Worm (Caenorhabditis elegans) whole organism, young adult: Measurements from ENCODE around the gene his-64.

ENCODE experiments used
- B0261.1 ChIP-seq: sonication (generic microtip); optimal IDR thresholded peaks from 2 replicates; lab custom pipeline; 2016; ENCODE audit warnings: mild to moderate bottlenecking, missing genetic modification characterization, moderate library complexity, missing compliant biosample characterization
- F23B12.7 ChIP-seq: sonication (generic microtip); optimal IDR thresholded peaks from 2 replicates; lab custom pipeline; 2017; ENCODE audit warnings: missing genetic modification characterization, mild to moderate bottlenecking, missing compliant biosample characterization, antibody characterized with exemption, moderate library complexity; ENCODE audit not compliant: insufficient read depth
- F33H1.4 ChIP-seq: fragments of 200-800 bp; sonication (Bioruptor generic); IDR thresholded peaks from 2 replicates; pipeline ENCODE4 v1.3.6; 2022; ENCODE audit warnings: missing genetic modification reagents, missing genetic modification characterization, missing compliant biosample characterization
- F49E8.2 ChIP-seq: sonication (generic microtip); optimal IDR thresholded peaks from 3 replicates; lab custom pipeline; 2017; ENCODE audit warnings: missing genetic modification characterization, mild to moderate bottlenecking, missing compliant biosample characterization, antibody characterized with exemption, moderate library complexity; ENCODE audit not compliant: insufficient read depth
- F57C9.4 ChIP-seq: sonication (generic microtip); optimal IDR thresholded peaks from 2 replicates; lab custom pipeline; 2017; ENCODE audit warnings: mild to moderate bottlenecking, missing genetic modification characterization, missing compliant biosample characterization
- T07F8.4 ChIP-seq: sonication (generic microtip); optimal IDR thresholded peaks from 2 replicates; lab custom pipeline; 2016; ENCODE audit warnings: mild to moderate bottlenecking, missing genetic modification characterization, moderate library complexity, missing compliant biosample characterization
- Y53F4B.3 ChIP-seq: fragments of 200-800 bp; sonication (Bioruptor generic); IDR thresholded peaks from 2 replicates; pipeline ENCODE4 v1.3.6; 2022; ENCODE audit warnings: missing genetic modification reagents, missing genetic modification characterization, missing compliant biosample characterization
- Y53G8AR.9 ChIP-seq: fragments of 200-800 bp; sonication (Bioruptor generic); conservative IDR thresholded peaks from 2 replicates; pipeline ENCODE4 v1.3.6; 2022; ENCODE audit warnings: missing genetic modification reagents, missing genetic modification characterization, missing compliant biosample characterization
- Y79H2A.3 ChIP-seq: fragments of 200-800 bp; sonication (Bioruptor generic); conservative IDR thresholded peaks from 2 replicates; pipeline ENCODE4 v1.3.6; 2022; ENCODE audit warnings: missing genetic modification reagents, missing genetic modification characterization, missing compliant biosample characterization
- ZK185.1 ChIP-seq: sonication (generic microtip); optimal IDR thresholded peaks from 2 replicates; lab custom pipeline; 2016; ENCODE audit warnings: mild to moderate bottlenecking, missing genetic modification characterization, missing compliant biosample characterization; ENCODE audit not compliant: poor library complexity, severe bottlenecking
- atf-7 ChIP-seq: sonication (generic microtip); optimal IDR thresholded peaks from 2 replicates; lab custom pipeline; 2017; ENCODE audit warnings: mild to moderate bottlenecking, missing genetic modification characterization, missing compliant biosample characterization
- athp-1 ChIP-seq: sonication (generic microtip); optimal IDR thresholded peaks from 2 replicates; lab custom pipeline; 2017; ENCODE audit warnings: mild to moderate bottlenecking, missing genetic modification characterization, missing compliant biosample characterization
- attf-5 ChIP-seq: fragments of 200-800 bp; sonication (Bioruptor generic); optimal IDR thresholded peaks from 2 replicates; lab custom pipeline; 2018; ENCODE audit warnings: mild to moderate bottlenecking, missing genetic modification characterization, missing compliant biosample characterization
- bed-1 ChIP-seq: fragments of 200-800 bp; sonication (Bioruptor generic); IDR thresholded peaks from 2 replicates; pipeline ENCODE4 v1.3.6; 2022; ENCODE audit warnings: missing genetic modification reagents, missing genetic modification characterization, missing compliant biosample characterization
- ccch-3 ChIP-seq: fragments of 200-800 bp; sonication (Bioruptor generic); optimal IDR thresholded peaks from 2 replicates; lab custom pipeline; 2018; ENCODE audit warnings: mild to moderate bottlenecking, missing genetic modification characterization, missing compliant biosample characterization
- ceh-58 ChIP-seq: fragments of 200-800 bp; sonication (Bioruptor generic); IDR thresholded peaks from 2 replicates; pipeline ENCODE4 v1.3.6; 2022; ENCODE audit warnings: missing genetic modification characterization, missing compliant biosample characterization
- ceh-79 ChIP-seq: sonication (generic microtip); optimal IDR thresholded peaks from 2 replicates; lab custom pipeline; 2017; ENCODE audit warnings: mild to moderate bottlenecking, missing genetic modification characterization, missing compliant biosample characterization
- ceh-91 ChIP-seq: fragments of 200-800 bp; sonication (Bioruptor generic); IDR thresholded peaks from 2 replicates; pipeline ENCODE4 v1.3.6; 2022; ENCODE audit warnings: missing genetic modification reagents, missing genetic modification characterization, missing compliant biosample characterization
- chd-7 ChIP-seq: sonication (generic microtip); optimal IDR thresholded peaks from 2 replicates; lab custom pipeline; 2016; ENCODE audit warnings: mild to moderate bottlenecking, missing genetic modification characterization, moderate library complexity, missing compliant biosample characterization
- die-1 ChIP-seq: sonication (generic microtip); optimal IDR thresholded peaks from 2 replicates; lab custom pipeline; 2016; ENCODE audit warnings: missing genotype, mild to moderate bottlenecking, missing genetic modification characterization, missing compliant biosample characterization
- dox-1 ChIP-seq: fragments of 200-800 bp; sonication (Bioruptor generic); IDR thresholded peaks from 2 replicates; pipeline ENCODE4 v1.3.6; 2022; ENCODE audit warnings: missing genetic modification reagents, missing genetic modification characterization, missing compliant biosample characterization
- ekl-4 ChIP-seq: fragments of 200-800 bp; sonication (Bioruptor generic); IDR thresholded peaks from 2 replicates; pipeline ENCODE4 v1.3.6; 2022; ENCODE audit warnings: missing genetic modification reagents, missing genetic modification characterization, missing compliant biosample characterization
- him-1 ChIP-seq: sonication (generic microtip); optimal IDR thresholded peaks from 2 replicates; lab custom pipeline; 2016; ENCODE audit warnings: missing genotype, missing genetic modification reagents, missing genetic modification characterization, missing compliant biosample characterization
- hlh-12 ChIP-seq: sonication (generic microtip); optimal IDR thresholded peaks from 2 replicates; lab custom pipeline; 2016; ENCODE audit warnings: missing genetic modification characterization, missing compliant biosample characterization
- hmg-20 ChIP-seq: fragments of 200-800 bp; sonication (Bioruptor generic); IDR thresholded peaks from 2 replicates; pipeline ENCODE4 v1.3.6; 2022; ENCODE audit warnings: missing genetic modification reagents, missing genetic modification characterization, missing compliant biosample characterization
- lin-35 ChIP-seq, 3 experiments: fragments of 150-350 bp in 2 of 3; sonication (generic microtip) in 1 of 3; optimal IDR thresholded peaks; 2 replicates each; lab custom pipeline; 2014 to 2018; ENCODE audit warnings: missing biosample characterization in 3 of 3, missing genetic modification characterization in 3 of 3, missing genetic modification reagents in 3 of 3
- lsl-1 ChIP-seq: fragments of 200-800 bp; sonication (Bioruptor generic); optimal IDR thresholded peaks from 2 replicates; lab custom pipeline; 2018; ENCODE audit warnings: mild to moderate bottlenecking, missing genetic modification characterization, moderate library complexity, missing compliant biosample characterization
- madf-10 ChIP-seq: sonication (generic microtip); optimal IDR thresholded peaks from 2 replicates; lab custom pipeline; 2016; ENCODE audit warnings: mild to moderate bottlenecking, missing genetic modification characterization, missing compliant biosample characterization
- madf-3 ChIP-seq: fragments of 200-800 bp; sonication (Bioruptor generic); IDR thresholded peaks from 2 replicates; pipeline ENCODE4 v1.3.6; 2022; ENCODE audit warnings: missing genetic modification reagents, missing genetic modification characterization, missing compliant biosample characterization
- madf-6 ChIP-seq: fragments of 200-800 bp; sonication (Bioruptor generic); IDR thresholded peaks from 2 replicates; pipeline ENCODE4 v1.3.6; 2022; ENCODE audit warnings: missing genetic modification reagents, missing genetic modification characterization, missing compliant biosample characterization
- mcd-1 ChIP-seq: fragments of 200-800 bp; sonication (Bioruptor generic); IDR thresholded peaks from 2 replicates; pipeline ENCODE4 v1.3.6; 2022; ENCODE audit warnings: missing genetic modification reagents, missing genetic modification characterization, missing compliant biosample characterization
- mes-4 ChIP-seq: sonication (generic microtip); optimal IDR thresholded peaks from 2 replicates; lab custom pipeline; 2016; ENCODE audit warnings: missing genotype, missing genetic modification characterization, missing compliant biosample characterization
- nfya-1 ChIP-seq: sonication (generic microtip); optimal IDR thresholded peaks from 2 replicates; lab custom pipeline; 2017; ENCODE audit warnings: antibody characterized with exemption, missing compliant biosample characterization, missing genetic modification characterization, borderline replicate concordance; ENCODE audit not compliant: insufficient read depth
- nfyb-1 ChIP-seq: fragments of 200-800 bp; sonication (Bioruptor generic); IDR thresholded peaks from 2 replicates; pipeline ENCODE4 v1.3.6; 2022; ENCODE audit warnings: missing genetic modification reagents, missing genetic modification characterization, missing compliant biosample characterization
- nhr-179 ChIP-seq: sonication (generic microtip); optimal IDR thresholded peaks from 2 replicates; lab custom pipeline; 2016; ENCODE audit warnings: mild to moderate bottlenecking, missing genetic modification characterization, missing compliant biosample characterization
- nhr-27 ChIP-seq: fragments of 200-800 bp; sonication (Bioruptor generic); optimal IDR thresholded peaks from 2 replicates; lab custom pipeline; 2018; ENCODE audit warnings: mild to moderate bottlenecking, missing genetic modification characterization, moderate library complexity, missing compliant biosample characterization
- nhr-90 ChIP-seq: sonication (generic microtip); optimal IDR thresholded peaks from 2 replicates; lab custom pipeline; 2016; ENCODE audit warnings: missing genotype, mild to moderate bottlenecking, missing genetic modification characterization, missing compliant biosample characterization
- rec-8 ChIP-seq, 2 experiments: sonication (generic microtip); optimal IDR thresholded peaks; 2 replicates each; lab custom pipeline; 2016; ENCODE audit warnings: mild to moderate bottlenecking in 2 of 2, missing genetic modification characterization in 2 of 2, missing genetic modification reagents in 2 of 2, missing genotype in 2 of 2, missing biosample characterization in 1 of 2, missing compliant biosample characterization in 1 of 2, moderate library complexity in 1 of 2
- rpc-1 ChIP-seq, 2 experiments: fragments of 150-350 bp in 1 of 2; sonication (generic microtip) in 1 of 2; optimal IDR thresholded peaks; 2 replicates each; lab custom pipeline; 2014 to 2018; ENCODE audit warnings: missing biosample characterization in 1 of 2, missing genetic modification characterization in 1 of 2, missing genetic modification reagents in 1 of 2, missing genotype in 1 of 2
- sdz-38 ChIP-seq: sonication (generic microtip); optimal IDR thresholded peaks from 2 replicates; lab custom pipeline; 2016; ENCODE audit warnings: missing genotype, missing genetic modification characterization, missing compliant biosample characterization
- snpc-1.1 ChIP-seq: sonication (generic microtip); optimal IDR thresholded peaks from 2 replicates; lab custom pipeline; 2017; ENCODE audit warnings: missing genetic modification characterization, mild to moderate bottlenecking, missing compliant biosample characterization, antibody characterized with exemption, moderate library complexity, missing genotype, missing genetic modification reagents; ENCODE audit not compliant: insufficient read depth
- tlf-1 ChIP-seq: fragments of 200-800 bp; sonication (Bioruptor generic); optimal IDR thresholded peaks from 2 replicates; lab custom pipeline; 2018; ENCODE audit warnings: mild to moderate bottlenecking, missing genetic modification characterization, missing compliant biosample characterization
- unc-130 ChIP-seq: sonication (generic microtip); optimal IDR thresholded peaks from 2 replicates; lab custom pipeline; 2016; ENCODE audit warnings: missing genetic modification reagents, missing genetic modification characterization, missing compliant biosample characterization
- ztf-18 ChIP-seq: sonication (generic microtip); optimal IDR thresholded peaks from 2 replicates; lab custom pipeline; 2016; ENCODE audit warnings: missing genotype, mild to moderate bottlenecking, missing genetic modification characterization, missing compliant biosample characterization
- ztf-25 ChIP-seq: fragments of 200-800 bp; sonication (Bioruptor generic); IDR thresholded peaks from 2 replicates; pipeline ENCODE4 v1.3.6; 2022; ENCODE audit warnings: missing genetic modification reagents, missing genetic modification characterization, missing compliant biosample characterization
- ztf-26 ChIP-seq: sonication (generic microtip); optimal IDR thresholded peaks from 2 replicates; lab custom pipeline; 2017; ENCODE audit warnings: missing genetic modification characterization, missing compliant biosample characterization
- ztf-3 ChIP-seq: fragments of 200-800 bp; sonication (Bioruptor generic); optimal IDR thresholded peaks from 2 replicates; lab custom pipeline; 2018; ENCODE audit warnings: mild to moderate bottlenecking, missing genetic modification characterization, missing compliant biosample characterization
- ztf-6 ChIP-seq: fragments of 200-800 bp; sonication (Bioruptor generic); IDR thresholded peaks from 2 replicates; pipeline ENCODE4 v1.3.6; 2022; ENCODE audit warnings: missing genetic modification reagents, missing genetic modification characterization, missing compliant biosample characterization

Gene his-64

ce11 chrIV:11377439-11377838 lies 29.5 kb upstream of the his-64 start (continued):
- TF ChIP-seq F33H1.4 (GFP tag; lab: Robert Waterston, UW): no peak; the same call in 1 of the 2 replicates
- TF ChIP-seq atf-7 (tag; lab: Kevin White, UChicago): peak; percentile 53
- no peak for TF ChIP-seq nfya-1 (tag; lab: Kevin White, UChicago)
- peak; percentile 57 for TF ChIP-seq lsl-1 (GFP tag; lab: Kevin White, UChicago)
- peak; percentile 20 for TF ChIP-seq ztf-18 (tag; lab: Kevin White, UChicago)
- TF ChIP-seq madf-3 (GFP tag; lab: Robert Waterston, UW): peak; percentile 82
- TF ChIP-seq ztf-26 (tag; lab: Kevin White, UChicago): no peak
- TF ChIP-seq unc-130 (GFP tag; lab: Kevin White, UChicago): peak; percentile 80
- peak; percentile 11 for TF ChIP-seq nhr-27 (tag; lab: Kevin White, UChicago)
- TF ChIP-seq snpc-1.1 (tag; lab: Kevin White, UChicago): no peak
- no peak for TF ChIP-seq nfyb-1 (GFP tag; lab: Robert Waterston, UW)
- TF ChIP-seq attf-5: no peak
- TF ChIP-seq nhr-90 (tag; lab: Kevin White, UChicago): no peak
- no peak for TF ChIP-seq Y53F4B.3
- no peak for TF ChIP-seq hmg-20 (GFP tag; lab: Robert Waterston, UW)
- no peak for TF ChIP-seq him-1
- TF ChIP-seq hlh-12: no peak
- TF ChIP-seq ekl-4: peak; percentile 88
- TF ChIP-seq ztf-25: peak; percentile 63; the same call in 1 of the 2 replicates
- no peak for TF ChIP-seq chd-7
- peak; percentile 75; the same call in 1 of the 2 replicates for TF ChIP-seq ceh-58 (GFP tag; lab: Robert Waterston, UW)
- TF ChIP-seq tlf-1 (GFP tag; lab: Kevin White, UChicago): peak; percentile 78
- TF ChIP-seq dox-1 (GFP tag; lab: Robert Waterston, UW): no peak; the same call in 1 of the 2 replicates
- TF ChIP-seq F49E8.2 (tag; lab: Kevin White, UChicago): peak; percentile 76
- no peak for TF ChIP-seq ZK185.1
- TF ChIP-seq athp-1 (tag; lab: Kevin White, UChicago): peak; percentile 37
- TF ChIP-seq Y53G8AR.9 (GFP tag; lab: Robert Waterston, UW): peak; percentile 94
- no peak for TF ChIP-seq rpc-1 (optimal IDR thresholded peaks at IDR 0.05; lab: Kevin White, UChicago)
- TF ChIP-seq rpc-1 (tag; optimal IDR thresholded peaks at IDR 0.05; lab: Kevin White, UChicago): peak; percentile 2
- no peak for TF ChIP-seq ccch-3
- TF ChIP-seq rec-8 (tag; optimal IDR thresholded peaks at IDR 0.05; lab: Kevin White, UChicago): peak in 1 of 2 experiments; percentile 24
- TF ChIP-seq sdz-38 (tag; lab: Kevin White, UChicago): no peak
- no peak for TF ChIP-seq F23B12.7 (tag; lab: Kevin White, UChicago)
- no peak for TF ChIP-seq ztf-3
- TF ChIP-seq F57C9.4 (tag; lab: Kevin White, UChicago): no peak
- peak; percentile 86 for TF ChIP-seq madf-6 (GFP tag; lab: Robert Waterston, UW)
- TF ChIP-seq nhr-179 (tag; lab: Kevin White, UChicago): no peak
- TF ChIP-seq Y79H2A.3 (GFP tag; lab: Robert Waterston, UW): peak; percentile 91
- no peak for TF ChIP-seq ztf-6
- TF ChIP-seq ceh-79 (tag; lab: Kevin White, UChicago): no peak
- TF ChIP-seq mes-4 (tag; lab: Kevin White, UChicago): peak; percentile 52
- 0 out of 2 replicates have a peak, but pooled peaks have one; percentile 18 for TF ChIP-seq ceh-91
- TF ChIP-seq B0261.1 (tag; lab: Kevin White, UChicago): no peak
- TF ChIP-seq madf-10 (tag; lab: Kevin White, UChicago): no peak
- no peak for TF ChIP-seq bed-1 (GFP tag; lab: Robert Waterston, UW)
- no peak for TF ChIP-seq lin-35 (GFP tag; optimal IDR thresholded peaks at IDR 0.05; lab: Kevin White, UChicago)
- peak; percentile 56 for TF ChIP-seq die-1 (tag; lab: Kevin White, UChicago)
- no peak for TF ChIP-seq mcd-1 (GFP tag; lab: Robert Waterston, UW)
- TF ChIP-seq T07F8.4: no peak
